Fruit fly (Drosophila melanogaster) whole organism, embryonic: ENCODE data around the gene CG1307.

Experiments
- Blimp-1 ChIP-seq: fragments of 200-800 bp; sonication (Bioruptor generic); optimal IDR thresholded peaks from 3 replicates; lab custom pipeline; 2018; ENCODE audit warnings: missing biosample characterization, missing genetic modification characterization, mild to moderate bottlenecking, moderate library complexity, missing genetic modification reagents
- CG1024 ChIP-seq: fragments of 200-800 bp; sonication (Bioruptor generic); IDR thresholded peaks from 2 replicates; pipeline ENCODE4 v1.3.6; 2022; ENCODE audit warnings: missing biosample characterization, missing genetic modification characterization
- CG10267 ChIP-seq: fragments of 200-800 bp; sonication (Bioruptor generic); optimal IDR thresholded peaks from 2 replicates; lab custom pipeline; 2018; ENCODE audit warnings: missing biosample characterization, mild to moderate bottlenecking, missing genetic modification characterization, moderate library complexity
- CG12236 ChIP-seq: fragments of 200-800 bp; sonication (Bioruptor generic); optimal IDR thresholded peaks from 2 replicates; lab custom pipeline; 2016; ENCODE audit warnings: missing biosample characterization, missing genetic modification characterization
- CG12391 ChIP-seq: fragments of 200-800 bp; sonication (Bioruptor generic); optimal IDR thresholded peaks from 3 replicates; lab custom pipeline; 2018; ENCODE audit warnings: missing biosample characterization, mild to moderate bottlenecking, missing genetic modification characterization, moderate library complexity
- CG14965 ChIP-seq: fragments of 200-800 bp; sonication (Bioruptor generic); optimal IDR thresholded peaks from 2 replicates; lab custom pipeline; 2016; ENCODE audit warnings: missing biosample characterization, missing genetic modification characterization, borderline replicate concordance
- CG15696 ChIP-seq: fragments of 200-800 bp; sonication (Bioruptor generic); optimal IDR thresholded peaks from 2 replicates; lab custom pipeline; 2019; ENCODE audit warnings: missing biosample characterization, mild to moderate bottlenecking, missing genetic modification characterization, moderate library complexity
- CG17361 ChIP-seq: fragments of 200-800 bp; sonication (Bioruptor generic); IDR thresholded peaks from 3 replicates; pipeline ENCODE4 v1.3.6; 2022; ENCODE audit warnings: missing biosample characterization, missing genetic modification characterization
- CG18262 ChIP-seq: fragments of 200-800 bp; optimal IDR thresholded peaks from 3 replicates; lab custom pipeline; 2019; ENCODE audit warnings: missing biosample characterization, mild to moderate bottlenecking, missing genetic modification characterization, moderate library complexity
- CG2129 ChIP-seq: fragments of 200-800 bp; sonication (Bioruptor generic); IDR thresholded peaks from 2 replicates; pipeline ENCODE4 v1.3.6; 2022; ENCODE audit warnings: missing biosample characterization, missing genetic modification characterization; ENCODE audit not compliant: partially characterized antibody
- CG2199 ChIP-seq: fragments of 200-800 bp; sonication (Bioruptor generic); IDR thresholded peaks from 3 replicates; pipeline ENCODE4 v1.3.6; 2022; ENCODE audit warnings: missing biosample characterization, missing genetic modification characterization
- CG3847 ChIP-seq: fragments of 200-800 bp; sonication (Bioruptor generic); IDR thresholded peaks from 2 replicates; pipeline ENCODE4 v1.3.6; 2022; ENCODE audit warnings: missing biosample characterization, missing genetic modification characterization
- CG4282 ChIP-seq: fragments of 200-800 bp; sonication (Bioruptor generic); optimal IDR thresholded peaks from 2 replicates; lab custom pipeline; 2016; ENCODE audit warnings: missing biosample characterization, missing genetic modification characterization
- CG4730 ChIP-seq: fragments of 200-800 bp; sonication (Bioruptor generic); IDR thresholded peaks from 2 replicates; pipeline ENCODE4 v1.3.6; 2022; ENCODE audit warnings: missing biosample characterization, missing genetic modification characterization
- CG5180 ChIP-seq: fragments of 200-800 bp; sonication (Bioruptor generic); optimal IDR thresholded peaks from 3 replicates; lab custom pipeline; 2017; ENCODE audit warnings: missing biosample characterization, missing genetic modification characterization, mild to moderate bottlenecking, moderate library complexity, missing genetic modification reagents
- CG6791 ChIP-seq: fragments of 200-800 bp; sonication (Bioruptor generic); IDR thresholded peaks from 3 replicates; pipeline ENCODE4 v1.3.6; 2022; ENCODE audit warnings: missing biosample characterization, missing genetic modification characterization; ENCODE audit not compliant: partially characterized antibody
- CG7786 ChIP-seq: fragments of 200-800 bp; sonication (Bioruptor generic); optimal IDR thresholded peaks from 2 replicates; lab custom pipeline; 2016; ENCODE audit warnings: missing biosample characterization, missing genetic modification characterization
- CG9437 ChIP-seq: fragments of 200-800 bp; sonication (Bioruptor generic); optimal IDR thresholded peaks from 2 replicates; lab custom pipeline; 2018; ENCODE audit warnings: missing biosample characterization, mild to moderate bottlenecking, missing genetic modification characterization
- CoRest ChIP-seq: fragments of 200-800 bp; sonication (Bioruptor generic); optimal IDR thresholded peaks from 3 replicates; lab custom pipeline; 2018; ENCODE audit warnings: missing biosample characterization, mild to moderate bottlenecking, missing genetic modification characterization, moderate library complexity
- Dref ChIP-seq: fragments of 200-800 bp; sonication (Bioruptor generic); IDR thresholded peaks from 2 replicates; pipeline ENCODE4 v1.3.6; 2022; ENCODE audit warnings: missing biosample characterization, missing genetic modification characterization
- Kr ChIP-seq: fragments of 200-800 bp; sonication (Bioruptor generic); optimal IDR thresholded peaks from 2 replicates; lab custom pipeline; 2017; ENCODE audit warnings: missing biosample characterization, mild to moderate bottlenecking, missing genetic modification characterization
- Lhr ChIP-seq: fragments of 200-800 bp; sonication (Bioruptor generic); optimal IDR thresholded peaks from 3 replicates; lab custom pipeline; 2017; ENCODE audit warnings: mild to moderate bottlenecking, missing biosample characterization, missing genetic modification reagents, missing genetic modification characterization
- MESR4 ChIP-seq: fragments of 200-800 bp; sonication (Bioruptor generic); optimal IDR thresholded peaks from 2 replicates; lab custom pipeline; 2018; ENCODE audit warnings: missing biosample characterization, mild to moderate bottlenecking, missing genetic modification characterization, moderate library complexity
- Scr ChIP-seq: fragments of 200-800 bp; sonication (Bioruptor generic); IDR thresholded peaks from 2 replicates; pipeline ENCODE4 v1.3.6; 2022; ENCODE audit warnings: missing biosample characterization, missing genetic modification characterization; ENCODE audit not compliant: partially characterized antibody
- Sry-β ChIP-seq: fragments of 200-800 bp; sonication (Bioruptor generic); optimal IDR thresholded peaks from 2 replicates; lab custom pipeline; 2018; ENCODE audit warnings: missing biosample characterization, mild to moderate bottlenecking, missing genetic modification characterization, moderate library complexity
- Ssrp ChIP-seq: fragments of 200-800 bp; sonication (Bioruptor generic); optimal IDR thresholded peaks from 2 replicates; lab custom pipeline; 2018; ENCODE audit warnings: missing biosample characterization, mild to moderate bottlenecking, missing genetic modification characterization, moderate library complexity
- Tbp ChIP-seq: fragments of >200 bp; optimal IDR thresholded peaks from 2 replicates; lab custom pipeline; 2018; ENCODE audit warnings: missing biosample characterization, missing genetic modification characterization
- ato ChIP-seq: fragments of 200-800 bp; sonication (Bioruptor generic); IDR thresholded peaks from 2 replicates; pipeline ENCODE4 v1.3.6; 2022; ENCODE audit warnings: missing biosample characterization, missing genetic modification characterization; ENCODE audit not compliant: partially characterized antibody
- chif ChIP-seq, 2 experiments: fragments of 200-800 bp; sonication (Bioruptor generic); optimal IDR thresholded peaks; 3 replicates each; lab custom pipeline; 2016; ENCODE audit warnings: missing biosample characterization in 2 of 2, missing genetic modification characterization in 2 of 2
- ci ChIP-seq: fragments of 200-800 bp; sonication (Bioruptor generic); IDR thresholded peaks from 3 replicates; pipeline ENCODE4 v1.3.6; 2022; ENCODE audit warnings: missing biosample characterization, missing genetic modification characterization
- danr ChIP-seq: fragments of 200-800 bp; sonication (Bioruptor generic); IDR thresholded peaks from 2 replicates; pipeline ENCODE4 v1.3.6; 2022; ENCODE audit warnings: missing biosample characterization, missing genetic modification characterization
- fd3F ChIP-seq: fragments of 200-800 bp; sonication (Bioruptor generic); optimal IDR thresholded peaks from 2 replicates; lab custom pipeline; 2018; ENCODE audit warnings: missing biosample characterization, mild to moderate bottlenecking, missing genetic modification characterization, moderate library complexity
- grn ChIP-seq: fragments of 200-800 bp; sonication (Bioruptor generic); optimal IDR thresholded peaks from 3 replicates; lab custom pipeline; 2017; ENCODE audit warnings: missing biosample characterization, missing genetic modification characterization
- gsb-n ChIP-seq: fragments of 200-800 bp; sonication (Bioruptor generic); optimal IDR thresholded peaks from 3 replicates; lab custom pipeline; 2018; ENCODE audit warnings: missing biosample characterization, mild to moderate bottlenecking, missing genetic modification characterization
- knrl ChIP-seq: fragments of 200-800 bp; sonication (Bioruptor generic); IDR thresholded peaks from 3 replicates; pipeline ENCODE4 v1.3.6; 2022; ENCODE audit warnings: missing biosample characterization, missing genetic modification characterization; ENCODE audit not compliant: partially characterized antibody
- lola ChIP-seq, 3 experiments: fragments of >200 bp in 2 of 3; fragments of 200-800 bp in 1 of 3; sonication (Bioruptor generic) in 1 of 3; optimal IDR thresholded peaks; 2 replicates each; lab custom pipeline; 2017 to 2019; ENCODE audit warnings: missing biosample characterization in 3 of 3, missing genetic modification characterization in 3 of 3, mild to moderate bottlenecking in 1 of 3, moderate library complexity in 1 of 3
- luna ChIP-seq: fragments of 200-800 bp; sonication (Bioruptor generic); optimal IDR thresholded peaks from 2 replicates; lab custom pipeline; 2016; ENCODE audit warnings: missing biosample characterization, missing genetic modification characterization
- mam ChIP-seq: fragments of 200-800 bp; sonication (Bioruptor generic); optimal IDR thresholded peaks from 3 replicates; lab custom pipeline; 2016; ENCODE audit warnings: missing biosample characterization, missing genetic modification characterization
- prd ChIP-seq, 3 experiments: fragments of >200 bp in 2 of 3; fragments of 200-800 bp in 1 of 3; sonication (Bioruptor generic) in 1 of 3; optimal IDR thresholded peaks in 2 of 3; IDR thresholded peaks in 1 of 3; 2 replicates in 2 of 3; 3 replicates in 1 of 3; pipeline versions ENCODE4 v1.3.6 to Lab custom; 2017 to 2022; ENCODE audit warnings: missing biosample characterization in 1 of 3, missing genetic modification characterization in 1 of 3
- ranshi ChIP-seq: fragments of 200-800 bp; sonication (Bioruptor generic); IDR thresholded peaks from 2 replicates; pipeline ENCODE4 v1.3.6; 2022; ENCODE audit warnings: missing biosample characterization, missing genetic modification characterization
- sd ChIP-seq: fragments of 200-800 bp; sonication (Bioruptor generic); optimal IDR thresholded peaks from 3 replicates; lab custom pipeline; 2018; ENCODE audit warnings: missing biosample characterization, mild to moderate bottlenecking, missing genetic modification characterization, moderate library complexity
- sisA ChIP-seq: fragments of 200-800 bp; sonication (Bioruptor generic); IDR thresholded peaks from 2 replicates; pipeline ENCODE4 v1.3.6; 2022; ENCODE audit warnings: missing biosample characterization, missing genetic modification characterization
- tll ChIP-seq, 2 experiments: fragments of 200-800 bp in 1 of 2; fragments of >200 bp in 1 of 2; sonication (Bioruptor generic) in 1 of 2; optimal IDR thresholded peaks; 2 replicates each; lab custom pipeline; 2017 to 2019; ENCODE audit warnings: missing biosample characterization in 2 of 2, missing genetic modification characterization in 2 of 2, mild to moderate bottlenecking in 1 of 2, moderate library complexity in 1 of 2
- unc-4 ChIP-seq: fragments of 200-800 bp; sonication (Bioruptor generic); IDR thresholded peaks from 2 replicates; pipeline ENCODE4 v1.3.6; 2022; ENCODE audit warnings: missing biosample characterization, missing genetic modification characterization; ENCODE audit not compliant: partially characterized antibody
- vfl ChIP-seq: fragments of 200-800 bp; sonication (Bioruptor generic); optimal IDR thresholded peaks from 2 replicates; lab custom pipeline; 2016; ENCODE audit warnings: missing biosample characterization, missing genetic modification characterization
- vnd ChIP-seq: fragments of 200-800 bp; sonication (Bioruptor generic); IDR thresholded peaks from 3 replicates; pipeline ENCODE4 v1.3.6; 2022; ENCODE audit warnings: missing biosample characterization, missing genetic modification characterization; ENCODE audit not compliant: partially characterized antibody

Gene CG1307

DNA sequence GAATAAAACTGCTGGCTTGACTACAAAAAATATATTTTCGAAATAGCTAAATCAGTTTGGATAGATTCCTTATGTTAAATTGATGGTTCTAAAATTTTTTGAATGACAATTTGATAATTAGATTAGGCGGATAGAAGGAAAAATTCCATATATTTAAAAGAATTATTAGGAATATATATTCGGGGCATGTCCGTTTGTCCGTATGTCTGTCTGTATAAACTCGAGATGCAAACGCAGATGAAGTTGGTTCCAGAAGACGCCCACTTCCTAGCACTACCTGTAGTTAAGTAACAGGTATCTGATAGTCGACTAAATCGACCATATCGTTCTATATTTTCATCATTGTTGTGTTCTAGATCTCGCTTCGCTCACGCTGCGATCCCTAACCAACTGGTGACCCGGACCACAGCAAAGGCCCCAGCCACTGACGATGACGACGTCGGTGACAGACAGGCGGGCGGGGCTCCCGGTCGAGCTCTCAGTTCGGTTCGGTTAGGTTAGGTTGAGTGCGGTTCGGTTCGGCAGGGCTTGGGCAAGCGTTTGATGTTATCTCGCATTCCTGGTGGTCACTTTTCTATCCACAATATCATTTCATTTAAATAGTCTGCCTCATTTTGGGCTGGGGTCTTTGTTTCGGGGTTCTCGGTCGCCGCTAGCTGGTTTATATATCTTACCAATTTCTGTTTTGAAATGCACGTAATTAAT, 15.2 kb upstream of the CG1307 start (continued):
- TF ChIP-seq CG18262 (tag; lab: Kevin White, UChicago) (peak; percentile 63), unc-4 (GFP tag; lab: Robert Waterston, UW) (0 out of 2 replicates have a peak, but pooled peaks have one; percentile 26), ci (GFP tag; lab: Robert Waterston, UW) (peak; percentile 50; the same call in 1 of the 3 replicates), mam (GFP tag; lab: Kevin White, UChicago) (no peak), ato (GFP tag; lab: Robert Waterston, UW) (peak; percentile 21; the same call in 1 of the 2 replicates), Dref (GFP tag; lab: Robert Waterston, UW) (no peak), Blimp-1 (GFP tag; lab: Kevin White, UChicago) (peak; percentile 64), vnd (GFP tag; lab: Robert Waterston, UW) (0 out of 3 replicates have a peak, but pooled peaks have one; percentile 51), MESR4 (GFP tag; lab: Kevin White, UChicago) (no peak), Scr (GFP tag; lab: Robert Waterston, UW) (peak; percentile 58), CG10267 (peak; percentile 10), ranshi (GFP tag; lab: Robert Waterston, UW) (no peak), chif (GFP tag; optimal IDR thresholded peaks at IDR 0.05; lab: Kevin White, UChicago) (peak in 1 of 2 experiments; percentile 4), Tbp (no peak), CG2129 (GFP tag; lab: Robert Waterston, UW) (peak; percentile 38; the same call in 1 of the 2 replicates), CoRest (tag; lab: Kevin White, UChicago) (peak; percentile 15), CG12236 (GFP tag; lab: Kevin White, UChicago) (no peak), tll (GFP tag; optimal IDR thresholded peaks at IDR 0.05; lab: Kevin White, UChicago) (no peak), CG17361 (GFP tag; lab: Robert Waterston, UW) (peak; percentile 53; the same call in 2 of the 3 replicates), gsb-n (no peak), prd (optimal IDR thresholded peaks at IDR 0.05; lab: Kevin White, UChicago) (no peak), prd (GFP tag; IDR thresholded peaks at IDR 0.05; lab: Robert Waterston, UW) (0 out of 3 replicates have a peak, but pooled peaks have one; percentile 23), CG4282 (GFP tag; lab: Kevin White, UChicago) (no peak), luna (GFP tag; lab: Kevin White, UChicago) (no peak), CG2199 (GFP tag; lab: Robert Waterston, UW) (0 out of 3 replicates have a peak, but pooled peaks have one; percentile 68), Sry-β (GFP tag; lab: Kevin White, UChicago) (no peak), danr (GFP tag; lab: Robert Waterston, UW) (no peak), lola (GFP tag; optimal IDR thresholded peaks at IDR 0.05; lab: Kevin White, UChicago) (peak in 1 of 3 experiments; percentile 65), sd (peak; percentile 89), vfl (GFP tag; lab: Kevin White, UChicago) (no peak), Ssrp (no peak), knrl (GFP tag; lab: Robert Waterston, UW) (peak; percentile 34; the same call in 2 of the 3 replicates), CG15696 (peak; percentile 18), CG1024 (GFP tag; lab: Robert Waterston, UW) (no peak), CG5180 (GFP tag; lab: Kevin White, UChicago) (peak; percentile 78), CG7786 (GFP tag; lab: Kevin White, UChicago) (no peak), CG4730 (GFP tag; lab: Robert Waterston, UW) (no peak), CG6791 (GFP tag; lab: Robert Waterston, UW) (peak; percentile 72), Kr (GFP tag; lab: Kevin White, UChicago) (no peak), sisA (GFP tag; lab: Robert Waterston, UW) (no peak), grn (GFP tag; lab: Kevin White, UChicago) (peak; percentile 74), fd3F (GFP tag; lab: Kevin White, UChicago) (no peak), CG12391 (peak; percentile 30), CG3847 (GFP tag; lab: Robert Waterston, UW) (no peak), CG14965 (GFP tag; lab: Kevin White, UChicago) (no peak), CG9437 (peak; percentile 5), Lhr (GFP tag; lab: Kevin White, UChicago) (no peak)
